Fruit fly (Drosophila melanogaster) whole organism, pupa: ENCODE data around the gene CG31111.

Experiments used
- CG10348 ChIP-seq: fragments of 200-800 bp; sonication (Bioruptor generic); IDR thresholded peaks from 2 replicates; pipeline ENCODE4 v1.3.6; 2022; ENCODE audit warnings: missing biosample characterization, missing genetic modification characterization
- CG12605 ChIP-seq: fragments of 200-800 bp; sonication (Bioruptor generic); IDR thresholded peaks from 2 replicates; pipeline ENCODE4 v1.3.6; 2022; ENCODE audit warnings: missing biosample characterization, missing genetic modification characterization
- CG13204 ChIP-seq: fragments of 200-800 bp; sonication (Bioruptor generic); optimal IDR thresholded peaks from 2 replicates; lab custom pipeline; 2018; ENCODE audit warnings: missing biosample characterization, mild to moderate bottlenecking, missing genetic modification characterization, moderate library complexity
- CG14655 ChIP-seq: fragments of 200-800 bp; sonication (Bioruptor generic); optimal IDR thresholded peaks from 3 replicates; lab custom pipeline; 2017; ENCODE audit warnings: mild to moderate bottlenecking, missing biosample characterization, missing genetic modification reagents, missing genetic modification characterization
- CG15710 ChIP-seq: fragments of 200-800 bp; sonication (Bioruptor generic); optimal IDR thresholded peaks from 2 replicates; lab custom pipeline; 2018; ENCODE audit warnings: missing biosample characterization, mild to moderate bottlenecking, missing genetic modification characterization, moderate library complexity
- CG17806 ChIP-seq: fragments of 200-800 bp; sonication (Bioruptor generic); optimal IDR thresholded peaks from 2 replicates; lab custom pipeline; 2018; ENCODE audit warnings: missing biosample characterization, mild to moderate bottlenecking, missing genetic modification characterization, moderate library complexity
- CG32121 ChIP-seq: fragments of 200-800 bp; sonication (Bioruptor generic); IDR thresholded peaks from 2 replicates; pipeline ENCODE4 v1.3.6; 2022; ENCODE audit warnings: missing biosample characterization, missing genetic modification characterization
- CG34367 ChIP-seq: fragments of 200-800 bp; sonication (Bioruptor generic); optimal IDR thresholded peaks from 2 replicates; lab custom pipeline; 2018; ENCODE audit warnings: missing biosample characterization, mild to moderate bottlenecking, missing genetic modification characterization
- CG4496 ChIP-seq: fragments of 200-800 bp; sonication (Bioruptor generic); IDR thresholded peaks from 3 replicates; pipeline ENCODE4 v1.3.6; 2022; ENCODE audit warnings: missing biosample characterization, missing genetic modification characterization
- CG8159 ChIP-seq: fragments of 200-800 bp; sonication (Bioruptor generic); optimal IDR thresholded peaks from 3 replicates; lab custom pipeline; 2018; ENCODE audit warnings: missing biosample characterization, mild to moderate bottlenecking, missing genetic modification characterization, moderate library complexity
- CG8301 ChIP-seq: fragments of 200-800 bp; sonication (Bioruptor generic); optimal IDR thresholded peaks from 2 replicates; lab custom pipeline; 2018; ENCODE audit warnings: missing biosample characterization, mild to moderate bottlenecking, missing genetic modification characterization
- CG9948 ChIP-seq: fragments of 200-800 bp; sonication (Bioruptor generic); optimal IDR thresholded peaks from 2 replicates; lab custom pipeline; 2018; ENCODE audit warnings: missing biosample characterization, mild to moderate bottlenecking, missing genetic modification characterization, moderate library complexity
- D1 ChIP-seq: fragments of 200-800 bp; sonication (Bioruptor generic); optimal IDR thresholded peaks from 2 replicates; lab custom pipeline; 2018; ENCODE audit warnings: missing biosample characterization, mild to moderate bottlenecking, missing genetic modification characterization, moderate library complexity
- EcR ChIP-seq: fragments of 200-800 bp; sonication (Bioruptor generic); optimal IDR thresholded peaks from 3 replicates; lab custom pipeline; 2019; ENCODE audit warnings: missing biosample characterization, missing genetic modification characterization, mild to moderate bottlenecking, moderate library complexity, missing genetic modification reagents
- Ets98B ChIP-seq: fragments of 200-800 bp; sonication (Bioruptor generic); IDR thresholded peaks from 2 replicates; pipeline ENCODE4 v1.3.6; 2022; ENCODE audit warnings: missing biosample characterization, missing genetic modification characterization
- Pif1A ChIP-seq: fragments of 200-800 bp; sonication (Bioruptor generic); optimal IDR thresholded peaks from 3 replicates; lab custom pipeline; 2016; ENCODE audit warnings: missing biosample characterization, missing genetic modification characterization
- Pif1B ChIP-seq: fragments of 200-800 bp; sonication (Bioruptor generic); optimal IDR thresholded peaks from 3 replicates; lab custom pipeline; 2016; ENCODE audit warnings: missing biosample characterization, missing genetic modification characterization
- Snoo ChIP-seq: fragments of 200-800 bp; sonication (Bioruptor generic); optimal IDR thresholded peaks from 3 replicates; lab custom pipeline; 2017; ENCODE audit warnings: missing biosample characterization, mild to moderate bottlenecking, missing genetic modification characterization, inconsistent platforms
- fd96Ca ChIP-seq: fragments of 200-800 bp; sonication (Bioruptor generic); IDR thresholded peaks from 3 replicates; pipeline ENCODE4 v1.3.6; 2022; ENCODE audit warnings: missing biosample characterization, missing genetic modification characterization
- gl ChIP-seq: fragments of 200-800 bp; sonication (Bioruptor generic); optimal IDR thresholded peaks from 2 replicates; lab custom pipeline; 2018; ENCODE audit warnings: missing biosample characterization, mild to moderate bottlenecking, missing genetic modification characterization
- rn ChIP-seq: fragments of 200-800 bp; sonication (Bioruptor generic); IDR thresholded peaks from 2 replicates; pipeline ENCODE4 v1.3.6; 2022; ENCODE audit warnings: missing biosample characterization, missing genetic modification characterization

CG31111 gene

dm6 chr3R:25077280-25077820 lies 21.4 kb upstream of the CG31111 start:
- TF ChIP-seq D1, result no peak
- TF ChIP-seq CG8301, result no peak
- no peak for TF ChIP-seq CG9948 (tag; lab: Kevin White, UChicago)
- no peak for TF ChIP-seq fd96Ca (GFP tag; lab: Robert Waterston, UW)
- TF ChIP-seq CG12605 (GFP tag; lab: Robert Waterston, UW), result no peak
- TF ChIP-seq CG13204, result no peak
- no peak for TF ChIP-seq Ets98B
- no peak for TF ChIP-seq CG14655
- no peak for TF ChIP-seq EcR (GFP tag; lab: Kevin White, UChicago)
- TF ChIP-seq CG34367 (tag; lab: Kevin White, UChicago), result no peak
- TF ChIP-seq gl (tag; lab: Kevin White, UChicago), result no peak
- TF ChIP-seq CG17806 (tag; lab: Kevin White, UChicago), result no peak
- TF ChIP-seq CG32121 (GFP tag; lab: Robert Waterston, UW), result no peak
- no peak for TF ChIP-seq rn (GFP tag; lab: Robert Waterston, UW)
- TF ChIP-seq Pif1A (GFP tag; lab: Kevin White, UChicago), result no peak
- no peak for TF ChIP-seq Snoo (tag; lab: Kevin White, UChicago)
- no peak for TF ChIP-seq CG15710
- TF ChIP-seq CG10348 (GFP tag; lab: Robert Waterston, UW), result no peak
- TF ChIP-seq, all 21 proteins: peak for 0

dm6 chr3R:25074558-25074964 lies 18.6 kb upstream of the CG31111 start, which contains the start of the genes shams and CG11920:
TSS of gene shams (minus strand) at chr3R:25074607.
TSS of gene CG11920 (plus strand) at chr3R:25074877.
- TF ChIP-seq CG13204, result no peak
- TF ChIP-seq Pif1B (GFP tag; lab: Kevin White, UChicago), result no peak
- TF ChIP-seq CG8159 (tag; lab: Kevin White, UChicago), result peak; percentile 58

- TF ChIP-seq CG9948 (tag; lab: Kevin White, UChicago) (no peak), CG14655 (no peak), CG4496 (GFP tag; lab: Robert Waterston, UW) (no peak), fd96Ca (GFP tag; lab: Robert Waterston, UW) (no peak), Pif1B (GFP tag; lab: Kevin White, UChicago) (no peak), CG17806 (tag; lab: Kevin White, UChicago) (no peak), CG10348 (GFP tag; lab: Robert Waterston, UW) (no peak), gl (tag; lab: Kevin White, UChicago) (no peak), Pif1A (GFP tag; lab: Kevin White, UChicago) (no peak), rn (GFP tag; lab: Robert Waterston, UW) (no peak), CG8301 (no peak), CG34367 (tag; lab: Kevin White, UChicago) (no peak), D1 (no peak), Snoo (tag; lab: Kevin White, UChicago) (no peak), EcR (GFP tag; lab: Kevin White, UChicago) (no peak), CG8159 (tag; lab: Kevin White, UChicago) (no peak), CG12605 (GFP tag; lab: Robert Waterston, UW) (no peak), CG32121 (GFP tag; lab: Robert Waterston, UW) (no peak)
These were observed 14.9 kb upstream of the CG31111 start, which contains the start of gene CG11836 for dm6 chr3R:25070871-25071270. TSS of gene CG11836 (plus strand) at chr3R:25071126.

- TF ChIP-seq CG8159 (tag; lab: Kevin White, UChicago) (no peak), CG12605 (GFP tag; lab: Robert Waterston, UW) (no peak), Pif1B (GFP tag; lab: Kevin White, UChicago) (no peak), fd96Ca (GFP tag; lab: Robert Waterston, UW) (no peak), CG8301 (no peak), Snoo (tag; lab: Kevin White, UChicago) (peak; percentile 21), CG34367 (tag; lab: Kevin White, UChicago) (no peak), CG14655 (no peak), D1 (no peak), Pif1A (GFP tag; lab: Kevin White, UChicago) (no peak), CG17806 (tag; lab: Kevin White, UChicago) (peak; percentile 28), CG32121 (GFP tag; lab: Robert Waterston, UW) (peak; percentile 42; the same call in 1 of the 2 replicates), CG9948 (tag; lab: Kevin White, UChicago) (no peak), CG10348 (GFP tag; lab: Robert Waterston, UW) (no peak), gl (tag; lab: Kevin White, UChicago) (no peak), CG13204 (no peak), CG4496 (GFP tag; lab: Robert Waterston, UW) (no peak; the same call in 2 of the 3 replicates), CG15710 (peak; percentile 53), EcR (GFP tag; lab: Kevin White, UChicago) (no peak), Ets98B (no peak), rn (GFP tag; lab: Robert Waterston, UW) (no peak)
These were observed 13.6 kb upstream of the CG31111 start, which contains the start of the genes Stt3B and CG11839 for dm6 chr3R:25069569-25069968. TSS of gene Stt3B (minus strand) at chr3R:25069637. TSS of gene CG11839 (plus strand) at chr3R:25069927.

dm6 chr3R:25066856-25067255 lies 10.9 kb upstream of the CG31111 start:
- TF ChIP-seq CG14655, result no peak
- TF ChIP-seq CG8159 (tag; lab: Kevin White, UChicago), result no peak
- no peak for TF ChIP-seq CG15710
- no peak for TF ChIP-seq CG9948 (tag; lab: Kevin White, UChicago)
- no peak for TF ChIP-seq Ets98B
- TF ChIP-seq CG13204, result no peak
- no peak for TF ChIP-seq CG10348 (GFP tag; lab: Robert Waterston, UW)
- TF ChIP-seq Snoo (tag; lab: Kevin White, UChicago), result no peak
